Fruit fly (Drosophila melanogaster): ENCODE results near the gene Tango14.

Gene Tango14

dm6 chr2L:1121942-1122710, 36.3 kb upstream of the Tango14 start:
- peak; percentile 39 for TF ChIP-seq rgr (GFP tag; optimal IDR thresholded peaks at IDR 0.05)
- peak; percentile 91 for TF ChIP-seq Hr83 (GFP tag; optimal IDR thresholded peaks at IDR 0.05; ENCODE audit: poor library complexity, severe bottlenecking)
- no peak for TF ChIP-seq Abd-B (GFP tag; optimal IDR thresholded peaks at IDR 0.05)
- peak; percentile 58 for TF ChIP-seq h (GFP tag; optimal IDR thresholded peaks at IDR 0.05)
- peak in 1 of 2 experiments; percentile 23 for TF ChIP-seq foxo (GFP tag; optimal IDR thresholded peaks at IDR 0.05)
- peak; percentile 44 for TF ChIP-seq OdsH (GFP tag; optimal IDR thresholded peaks at IDR 0.05)
- TF ChIP-seq fru (GFP tag; optimal IDR thresholded peaks at IDR 0.05): peak; percentile 37
- TF ChIP-seq Hr78 (GFP tag; optimal IDR thresholded peaks at IDR 0.05): no peak
- TF ChIP-seq br (GFP tag; optimal IDR thresholded peaks at IDR 0.05): peak; percentile 30
- TF ChIP-seq dl (GFP tag; optimal IDR thresholded peaks at IDR 0.05; ENCODE audit: insufficient read depth in 1 of 2, partially characterized antibody in 2 of 2): no peak
- TF ChIP-seq Jra (GFP tag; optimal IDR thresholded peaks at IDR 0.05): peak; percentile 37

dm6 chr2L:1122711-1122960, 35.8 kb upstream of the Tango14 start:
- TF ChIP-seq Rel (GFP tag; optimal IDR thresholded peaks at IDR 0.05): no peak
- TF ChIP-seq Rel (tag; optimal IDR thresholded peaks at IDR 0.05): peak; percentile 75
- TF ChIP-seq usp (GFP tag; optimal IDR thresholded peaks at IDR 0.05): no peak

- TF ChIP-seq dmrt93B (GFP tag; optimal IDR thresholded peaks at IDR 0.05) (no peak), rgr (GFP tag; optimal IDR thresholded peaks at IDR 0.05) (no peak), sv (GFP tag; optimal IDR thresholded peaks at IDR 0.05) (no peak), pan (optimal IDR thresholded peaks at IDR 0.05) (no peak), Abd-B (GFP tag; optimal IDR thresholded peaks at IDR 0.05) (no peak), fru (GFP tag; optimal IDR thresholded peaks at IDR 0.05) (no peak), CG9705 (GFP tag; optimal IDR thresholded peaks at IDR 0.05) (no peak), Hr78 (GFP tag; optimal IDR thresholded peaks at IDR 0.05) (no peak), usp (GFP tag; optimal IDR thresholded peaks at IDR 0.05) (no peak), Hnf4 (GFP tag; optimal IDR thresholded peaks at IDR 0.05) (no peak), GATAd (GFP tag; optimal IDR thresholded peaks at IDR 0.05) (no peak), dl (GFP tag; optimal IDR thresholded peaks at IDR 0.05; ENCODE audit: insufficient read depth in 1 of 2, partially characterized antibody in 2 of 2) (no peak), h (GFP tag; optimal IDR thresholded peaks at IDR 0.05) (no peak), ey (GFP tag; optimal IDR thresholded peaks at IDR 0.05) (no peak), N (GFP tag; optimal IDR thresholded peaks at IDR 0.05) (no peak), br (GFP tag; optimal IDR thresholded peaks at IDR 0.05) (no peak), CrebA (GFP tag; optimal IDR thresholded peaks at IDR 0.05; ENCODE audit: borderline replicate concordance) (no peak), psq (GFP tag; optimal IDR thresholded peaks at IDR 0.05) (no peak)
Measured at dm6 chr2L:1123078-1123818, 35.2 kb upstream of the Tango14 start.

- no peak for TF ChIP-seq Abd-B (GFP tag; optimal IDR thresholded peaks at IDR 0.05)
- no peak for TF ChIP-seq pan (optimal IDR thresholded peaks at IDR 0.05)
- TF ChIP-seq foxo (GFP tag; optimal IDR thresholded peaks at IDR 0.05): no peak
- TF ChIP-seq Rel (GFP tag; optimal IDR thresholded peaks at IDR 0.05): no peak
- TF ChIP-seq Rel (tag; optimal IDR thresholded peaks at IDR 0.05): no peak
- no peak for TF ChIP-seq tai (GFP tag; optimal IDR thresholded peaks at IDR 0.05)
- TF ChIP-seq brk (GFP tag; optimal IDR thresholded peaks at IDR 0.05): no peak
- no peak for TF ChIP-seq h (GFP tag; optimal IDR thresholded peaks at IDR 0.05)
- TF ChIP-seq Hnf4 (GFP tag; optimal IDR thresholded peaks at IDR 0.05): no peak
- no peak for TF ChIP-seq CrebA (GFP tag; optimal IDR thresholded peaks at IDR 0.05; ENCODE audit: borderline replicate concordance)
- TF ChIP-seq dl (GFP tag; optimal IDR thresholded peaks at IDR 0.05; ENCODE audit: insufficient read depth in 1 of 2, partially characterized antibody in 2 of 2): no peak
Measured at dm6 chr2L:1124265-1124664, 34.2 kb upstream of the Tango14 start.

- TF ChIP-seq N (GFP tag; optimal IDR thresholded peaks at IDR 0.05) (no peak), CrebA (GFP tag; optimal IDR thresholded peaks at IDR 0.05; ENCODE audit: borderline replicate concordance) (no peak), h (GFP tag; optimal IDR thresholded peaks at IDR 0.05) (no peak), Rel (GFP tag; optimal IDR thresholded peaks at IDR 0.05) (no peak), Rel (tag; optimal IDR thresholded peaks at IDR 0.05) (peak; percentile 24)
Measured at dm6 chr2L:1125437-1125836, 33.0 kb upstream of the Tango14 start.

dm6 chr2L:1126527-1126926, 31.9 kb upstream of the Tango14 start:
- no peak for TF ChIP-seq CG32264 (GFP tag; optimal IDR thresholded peaks at IDR 0.05)
- TF ChIP-seq Mio (GFP tag; optimal IDR thresholded peaks at IDR 0.05): no peak
- no peak for TF ChIP-seq Vsx2 (GFP tag; optimal IDR thresholded peaks at IDR 0.05; ENCODE audit: partially characterized antibody)
- no peak for TF ChIP-seq usp (GFP tag; optimal IDR thresholded peaks at IDR 0.05)
- no peak for TF ChIP-seq N (GFP tag; optimal IDR thresholded peaks at IDR 0.05)
- no peak for TF ChIP-seq pan (optimal IDR thresholded peaks at IDR 0.05)
- TF ChIP-seq OdsH (GFP tag; optimal IDR thresholded peaks at IDR 0.05): no peak
- no peak for TF ChIP-seq brk (GFP tag; optimal IDR thresholded peaks at IDR 0.05)
- TF ChIP-seq Abd-B (GFP tag; optimal IDR thresholded peaks at IDR 0.05): no peak
- TF ChIP-seq woc (GFP tag; optimal IDR thresholded peaks at IDR 0.05): no peak
- TF ChIP-seq GATAd (GFP tag; optimal IDR thresholded peaks at IDR 0.05): no peak
- no peak for TF ChIP-seq Rel (GFP tag; optimal IDR thresholded peaks at IDR 0.05)
- no peak for TF ChIP-seq Rel (tag; optimal IDR thresholded peaks at IDR 0.05)
- no peak for TF ChIP-seq tai (GFP tag; optimal IDR thresholded peaks at IDR 0.05)
- TF ChIP-seq dmrt93B (GFP tag; optimal IDR thresholded peaks at IDR 0.05): no peak
- no peak for TF ChIP-seq foxo (GFP tag; optimal IDR thresholded peaks at IDR 0.05)
- TF ChIP-seq ey (GFP tag; optimal IDR thresholded peaks at IDR 0.05): no peak
- TF ChIP-seq Hr83 (GFP tag; optimal IDR thresholded peaks at IDR 0.05; ENCODE audit: poor library complexity, severe bottlenecking): no peak
- TF ChIP-seq HLH106 (tag; optimal IDR thresholded peaks at IDR 0.05): no peak

Data from whole organism, wandering third instar larva.